Fruit fly (Drosophila melanogaster) whole organism, embryonic: ENCODE measurements around the gene Cpr67Fb.
A peak's percentile ranks its signal among the peaks of the same experiment; 100 is the strongest.

Experiments used
- Bgb ChIP-seq: fragments of 200-800 bp; sonication (Bioruptor generic); IDR thresholded peaks from 2 replicates; pipeline ENCODE4 v1.3.6; 2022; ENCODE audit warnings: missing biosample characterization, missing genetic modification characterization; ENCODE audit not compliant: partially characterized antibody
- C15 ChIP-seq: fragments of 200-800 bp; sonication (Bioruptor generic); IDR thresholded peaks from 3 replicates; pipeline ENCODE4 v1.3.6; 2022; ENCODE audit warnings: missing biosample characterization, missing genetic modification characterization
- CG10979 ChIP-seq: fragments of 200-800 bp; sonication (Bioruptor generic); optimal IDR thresholded peaks from 2 replicates; lab custom pipeline; 2018; ENCODE audit warnings: missing biosample characterization, mild to moderate bottlenecking, missing genetic modification characterization, moderate library complexity
- CG12769 ChIP-seq: fragments of 200-800 bp; sonication (Bioruptor generic); optimal IDR thresholded peaks from 2 replicates; lab custom pipeline; 2019; ENCODE audit warnings: missing biosample characterization, mild to moderate bottlenecking, missing genetic modification characterization, moderate library complexity
- CG15601 ChIP-seq: fragments of 200-800 bp; sonication (Bioruptor generic); optimal IDR thresholded peaks from 3 replicates; lab custom pipeline; 2019; ENCODE audit warnings: missing biosample characterization, mild to moderate bottlenecking, missing genetic modification characterization, moderate library complexity
- CG1603 ChIP-seq: fragments of 200-800 bp; sonication (Bioruptor generic); optimal IDR thresholded peaks from 2 replicates; lab custom pipeline; 2019; ENCODE audit warnings: missing biosample characterization, mild to moderate bottlenecking, missing genetic modification characterization, moderate library complexity
- CG17328 ChIP-seq: fragments of 200-800 bp; sonication (Bioruptor generic); IDR thresholded peaks from 2 replicates; pipeline ENCODE4 v1.3.6; 2022; ENCODE audit warnings: missing biosample characterization, missing genetic modification characterization
- CG18011 ChIP-seq: fragments of 200-800 bp; sonication (Bioruptor generic); optimal IDR thresholded peaks from 2 replicates; lab custom pipeline; 2017; ENCODE audit warnings: missing biosample characterization, missing genetic modification characterization, mild to moderate bottlenecking, moderate library complexity, missing genotype
- CG30403 ChIP-seq: fragments of 200-800 bp; sonication (Bioruptor generic); optimal IDR thresholded peaks from 3 replicates; lab custom pipeline; 2016; ENCODE audit warnings: missing biosample characterization, missing genetic modification characterization
- CG31365 ChIP-seq: fragments of 200-800 bp; sonication (Bioruptor generic); optimal IDR thresholded peaks from 2 replicates; lab custom pipeline; 2018; ENCODE audit warnings: missing biosample characterization, mild to moderate bottlenecking, missing genetic modification characterization
- CG3281 ChIP-seq: fragments of 200-800 bp; sonication (Bioruptor generic); optimal IDR thresholded peaks from 3 replicates; lab custom pipeline; 2017; ENCODE audit warnings: missing biosample characterization, mild to moderate bottlenecking, missing genetic modification characterization
- CG5245 ChIP-seq: fragments of 200-800 bp; sonication (Bioruptor generic); optimal IDR thresholded peaks from 3 replicates; lab custom pipeline; 2016; ENCODE audit warnings: missing biosample characterization, missing genetic modification characterization
- CG6791 ChIP-seq: fragments of 200-800 bp; sonication (Bioruptor generic); IDR thresholded peaks from 3 replicates; pipeline ENCODE4 v1.3.6; 2022; ENCODE audit warnings: missing biosample characterization, missing genetic modification characterization; ENCODE audit not compliant: partially characterized antibody
- CG6813 ChIP-seq: fragments of 200-800 bp; sonication (Bioruptor generic); optimal IDR thresholded peaks from 2 replicates; lab custom pipeline; 2017; ENCODE audit warnings: missing biosample characterization, missing genetic modification characterization, mild to moderate bottlenecking, moderate library complexity, missing genetic modification reagents
- CG9727 ChIP-seq: fragments of 200-800 bp; sonication (Bioruptor generic); optimal IDR thresholded peaks from 3 replicates; lab custom pipeline; 2017; ENCODE audit warnings: missing biosample characterization, mild to moderate bottlenecking, missing genetic modification characterization
- Camta ChIP-seq: fragments of 200-800 bp; sonication (Bioruptor generic); optimal IDR thresholded peaks from 2 replicates; lab custom pipeline; 2016; ENCODE audit warnings: missing biosample characterization, missing genetic modification characterization
- Deaf1 ChIP-seq: fragments of 200-800 bp; optimal IDR thresholded peaks from 3 replicates; lab custom pipeline; 2019; ENCODE audit warnings: missing biosample characterization, mild to moderate bottlenecking, missing genetic modification characterization, moderate library complexity
- E2f2 ChIP-seq: fragments of 200-800 bp; sonication (Bioruptor generic); IDR thresholded peaks from 2 replicates; pipeline ENCODE4 v1.3.6; 2022; ENCODE audit warnings: missing biosample characterization, missing genetic modification characterization
- Eip74EF ChIP-seq, 2 experiments: fragments of 200-800 bp in 1 of 2; fragments of >200 bp in 1 of 2; sonication (Bioruptor generic) in 1 of 2; optimal IDR thresholded peaks; 2 replicates each; lab custom pipeline; 2017 to 2019; ENCODE audit warnings: missing biosample characterization in 2 of 2, missing genetic modification characterization in 2 of 2, mild to moderate bottlenecking in 1 of 2, moderate library complexity in 1 of 2
- Gsc ChIP-seq: fragments of 200-800 bp; sonication (Bioruptor generic); IDR thresholded peaks from 2 replicates; pipeline ENCODE4 v1.3.6; 2022; ENCODE audit warnings: missing biosample characterization, missing genetic modification characterization
- HLH4C ChIP-seq: fragments of 200-800 bp; sonication (Bioruptor generic); IDR thresholded peaks from 3 replicates; pipeline ENCODE4 v1.3.6; 2022; ENCODE audit warnings: missing biosample characterization, missing genetic modification characterization; ENCODE audit not compliant: partially characterized antibody
- Ssrp ChIP-seq: fragments of 200-800 bp; sonication (Bioruptor generic); optimal IDR thresholded peaks from 2 replicates; lab custom pipeline; 2018; ENCODE audit warnings: missing biosample characterization, mild to moderate bottlenecking, missing genetic modification characterization, moderate library complexity
- Trl ChIP-seq, 3 experiments: fragments of >200 bp in 2 of 3; fragments of 200-800 bp in 1 of 3; sonication (Bioruptor generic) in 1 of 3; optimal IDR thresholded peaks; 2 replicates in 1 of 3; 3 replicates in 2 of 3; lab custom pipeline; 2016 to 2017; ENCODE audit warnings: missing biosample characterization in 1 of 3, missing genetic modification characterization in 1 of 3
- YL-1 ChIP-seq: fragments of 200-800 bp; sonication (Bioruptor generic); optimal IDR thresholded peaks from 3 replicates; lab custom pipeline; 2017; ENCODE audit warnings: missing biosample characterization, mild to moderate bottlenecking, missing genetic modification characterization
- bowl ChIP-seq: fragments of 200-800 bp; sonication (Bioruptor generic); IDR thresholded peaks from 2 replicates; pipeline ENCODE4 v1.3.6; 2022; ENCODE audit warnings: missing biosample characterization, missing genetic modification characterization
- bsh ChIP-seq, 2 experiments: fragments of 200-800 bp; sonication (Bioruptor generic); optimal IDR thresholded peaks; 2 replicates each; lab custom pipeline; 2017 to 2018; ENCODE audit warnings: mild to moderate bottlenecking in 2 of 2, missing biosample characterization in 2 of 2, missing genetic modification characterization in 2 of 2, moderate library complexity in 1 of 2
- chm ChIP-seq: fragments of 200-800 bp; sonication (Bioruptor generic); IDR thresholded peaks from 2 replicates; pipeline ENCODE4 v1.3.6; 2022; ENCODE audit warnings: missing biosample characterization, missing genetic modification characterization
- dati ChIP-seq: fragments of 200-800 bp; sonication (Bioruptor generic); IDR thresholded peaks from 2 replicates; pipeline ENCODE4 v1.3.6; 2022; ENCODE audit warnings: missing biosample characterization, missing genetic modification characterization
- en ChIP-seq: fragments of 200-800 bp; sonication (Bioruptor generic); optimal IDR thresholded peaks from 2 replicates; lab custom pipeline; 2016; ENCODE audit warnings: missing biosample characterization, missing genetic modification characterization
- gcm ChIP-seq: fragments of 200-800 bp; sonication (Bioruptor generic); optimal IDR thresholded peaks from 2 replicates; lab custom pipeline; 2019; ENCODE audit warnings: missing biosample characterization, mild to moderate bottlenecking, missing genetic modification characterization, moderate library complexity
- grau ChIP-seq: fragments of 200-800 bp; optimal IDR thresholded peaks from 3 replicates; lab custom pipeline; 2019; ENCODE audit warnings: missing biosample characterization, mild to moderate bottlenecking, missing genetic modification characterization, moderate library complexity
- gsb-n ChIP-seq: fragments of 200-800 bp; sonication (Bioruptor generic); optimal IDR thresholded peaks from 3 replicates; lab custom pipeline; 2018; ENCODE audit warnings: missing biosample characterization, mild to moderate bottlenecking, missing genetic modification characterization
- ind ChIP-seq: fragments of 200-800 bp; sonication (Bioruptor generic); optimal IDR thresholded peaks from 3 replicates; lab custom pipeline; 2016; ENCODE audit warnings: missing biosample characterization, missing genetic modification characterization
- lilli ChIP-seq: fragments of 200-800 bp; sonication (Bioruptor generic); optimal IDR thresholded peaks from 3 replicates; lab custom pipeline; 2016; ENCODE audit warnings: missing biosample characterization, missing genetic modification characterization
- onecut ChIP-seq: fragments of 200-800 bp; sonication (Bioruptor generic); IDR thresholded peaks from 2 replicates; pipeline ENCODE4 v1.3.6; 2022; ENCODE audit warnings: missing biosample characterization, missing genetic modification characterization
- prd ChIP-seq, 3 experiments: fragments of >200 bp in 2 of 3; fragments of 200-800 bp in 1 of 3; sonication (Bioruptor generic) in 1 of 3; optimal IDR thresholded peaks in 2 of 3; IDR thresholded peaks in 1 of 3; 2 replicates in 2 of 3; 3 replicates in 1 of 3; pipeline versions ENCODE4 v1.3.6 to Lab custom; 2017 to 2022; ENCODE audit warnings: missing biosample characterization in 1 of 3, missing genetic modification characterization in 1 of 3
- pros ChIP-seq: fragments of 200-800 bp; sonication (Bioruptor generic); optimal IDR thresholded peaks from 3 replicates; lab custom pipeline; 2019; ENCODE audit warnings: missing biosample characterization, mild to moderate bottlenecking, missing genetic modification characterization, moderate library complexity
- repo ChIP-seq: fragments of 200-800 bp; sonication (Bioruptor generic); optimal IDR thresholded peaks from 2 replicates; lab custom pipeline; 2016; ENCODE audit warnings: missing biosample characterization, missing genetic modification characterization
- schlank ChIP-seq: fragments of 200-800 bp; sonication (Bioruptor generic); optimal IDR thresholded peaks from 2 replicates; lab custom pipeline; 2018; ENCODE audit warnings: missing biosample characterization, mild to moderate bottlenecking, missing genetic modification characterization
- seq ChIP-seq: fragments of 200-800 bp; sonication (Bioruptor generic); IDR thresholded peaks from 2 replicates; pipeline ENCODE4 v1.3.6; 2022; ENCODE audit warnings: missing biosample characterization, missing genetic modification characterization
- sisA ChIP-seq: fragments of 200-800 bp; sonication (Bioruptor generic); IDR thresholded peaks from 2 replicates; pipeline ENCODE4 v1.3.6; 2022; ENCODE audit warnings: missing biosample characterization, missing genetic modification characterization
- slbo ChIP-seq: fragments of 200-800 bp; sonication (Bioruptor generic); IDR thresholded peaks from 2 replicates; pipeline ENCODE4 v1.3.6; 2022; ENCODE audit warnings: missing biosample characterization, missing genetic modification characterization
- sob ChIP-seq: fragments of 200-800 bp; sonication (Bioruptor generic); IDR thresholded peaks from 2 replicates; pipeline ENCODE4 v1.3.6; 2022; ENCODE audit warnings: missing biosample characterization, missing genetic modification characterization
- stc ChIP-seq: fragments of 200-800 bp; sonication (Bioruptor generic); IDR thresholded peaks from 2 replicates; pipeline ENCODE4 v1.3.6; 2022; ENCODE audit warnings: missing biosample characterization, missing genetic modification characterization
- tio ChIP-seq: fragments of 200-800 bp; sonication (Bioruptor generic); optimal IDR thresholded peaks from 2 replicates; lab custom pipeline; 2017; ENCODE audit warnings: missing biosample characterization, missing genetic modification characterization, inconsistent platforms
- zen ChIP-seq: fragments of 200-800 bp; sonication (Bioruptor generic); optimal IDR thresholded peaks from 3 replicates; lab custom pipeline; 2018; ENCODE audit warnings: missing biosample characterization, mild to moderate bottlenecking, missing genetic modification characterization, moderate library complexity
- zen2 ChIP-seq: fragments of 200-800 bp; sonication (Bioruptor generic); IDR thresholded peaks from 3 replicates; pipeline ENCODE4 v1.3.6; 2022; ENCODE audit warnings: missing biosample characterization, missing genetic modification characterization; ENCODE audit not compliant: partially characterized antibody

Cpr67Fb gene

dm6 chr3L:10855419-10856213 lies 38.4 kb upstream of the Cpr67Fb start (continued):
- TF ChIP-seq CG31365 (tag; lab: Kevin White, UChicago) (no peak), CG9727 (GFP tag; lab: Kevin White, UChicago) (peak; percentile 94), gcm (GFP tag; lab: Kevin White, UChicago) (peak; percentile 84), CG12769 (tag; lab: Kevin White, UChicago) (no peak), pros (no peak), CG17328 (peak; percentile 88), dati (GFP tag; lab: Robert Waterston, UW) (peak; percentile 56; the same call in 1 of the 2 replicates), CG1603 (tag; lab: Kevin White, UChicago) (peak; percentile 51), CG5245 (GFP tag; lab: Kevin White, UChicago) (peak; percentile 57), E2f2 (GFP tag; lab: Robert Waterston, UW) (peak; percentile 66), Deaf1 (tag; lab: Kevin White, UChicago) (peak; percentile 48), CG6791 (GFP tag; lab: Robert Waterston, UW) (no peak; the same call in 2 of the 3 replicates), slbo (GFP tag; lab: Robert Waterston, UW) (peak; percentile 86), prd (optimal IDR thresholded peaks at IDR 0.05; lab: Kevin White, UChicago) (no peak), prd (GFP tag; IDR thresholded peaks at IDR 0.05; lab: Robert Waterston, UW) (peak; percentile 95), seq (GFP tag; lab: Robert Waterston, UW) (peak; percentile 76), HLH4C (GFP tag; lab: Robert Waterston, UW) (no peak), C15 (GFP tag; lab: Robert Waterston, UW) (peak; percentile 49; the same call in 1 of the 3 replicates), onecut (GFP tag; lab: Robert Waterston, UW) (peak; percentile 76), Trl (optimal IDR thresholded peaks at IDR 0.05; lab: Kevin White, UChicago) (no peak), Trl (GFP tag; optimal IDR thresholded peaks at IDR 0.05; lab: Kevin White, UChicago) (no peak), grau (tag; lab: Kevin White, UChicago) (peak; percentile 100), ind (GFP tag; lab: Kevin White, UChicago) (peak; percentile 82), CG10979 (tag; lab: Kevin White, UChicago) (peak; percentile 92), tio (GFP tag; lab: Kevin White, UChicago) (peak; percentile 84), Ssrp (tag; lab: Kevin White, UChicago) (peak; percentile 89), gsb-n (tag; lab: Kevin White, UChicago) (peak; percentile 90), repo (GFP tag; lab: Kevin White, UChicago) (no peak), stc (GFP tag; lab: Robert Waterston, UW) (peak; percentile 86), sob (GFP tag; lab: Robert Waterston, UW) (peak; percentile 67), chm (0 out of 2 replicates have a peak, but pooled peaks have one; percentile 44), en (no peak), zen2 (GFP tag; lab: Robert Waterston, UW) (no peak), Gsc (GFP tag; lab: Robert Waterston, UW) (no peak), CG18011 (GFP tag; lab: Kevin White, UChicago) (peak; percentile 28), CG30403 (peak; percentile 80), lilli (GFP tag; lab: Kevin White, UChicago) (peak; percentile 61), Eip74EF (GFP tag; optimal IDR thresholded peaks at IDR 0.05; lab: Kevin White, UChicago) (peak in 1 of 2 experiments; percentile 80), zen (peak; percentile 93), Camta (GFP tag; lab: Kevin White, UChicago) (no peak), Bgb (GFP tag; lab: Robert Waterston, UW) (no peak), YL-1 (GFP tag; lab: Kevin White, UChicago) (no peak), CG15601 (tag; lab: Kevin White, UChicago) (peak; percentile 85), CG6813 (GFP tag; lab: Kevin White, UChicago) (peak; percentile 87), sisA (GFP tag; lab: Robert Waterston, UW) (peak; percentile 89), bsh (GFP tag; optimal IDR thresholded peaks at IDR 0.05; lab: Kevin White, UChicago) (peak; percentile 80 to 88), CG3281 (GFP tag; lab: Kevin White, UChicago) (peak; percentile 86), schlank (tag; lab: Kevin White, UChicago) (peak; percentile 51), bowl (no peak)
